Worm (Caenorhabditis elegans): ENCODE measurements around the gene hsp-16.2.
A peak's percentile ranks its signal among the peaks of the same experiment; 100 is the strongest.

The hsp-16.2 gene

ce11 chrV:1767427-1767826 lies 37.3 kb downstream of the hsp-16.2 start:
- no peak for TF ChIP-seq elt-1 (tag; optimal IDR thresholded peaks at IDR 0.05)
- TF ChIP-seq zag-1 (tag; optimal IDR thresholded peaks at IDR 0.05) = no peak
- no peak for TF ChIP-seq mdl-1 (tag; optimal IDR thresholded peaks at IDR 0.05)
- no peak for TF ChIP-seq peb-1 (tag; optimal IDR thresholded peaks at IDR 0.05)
- TF ChIP-seq nhr-237 (tag; optimal IDR thresholded peaks at IDR 0.05) = no peak
- TF ChIP-seq gmeb-1 (tag; optimal IDR thresholded peaks at IDR 0.05) = no peak
- no peak for TF ChIP-seq mbf-1 (tag; optimal IDR thresholded peaks at IDR 0.05)
- no peak for TF ChIP-seq nhr-23 (tag; optimal IDR thresholded peaks at IDR 0.05)
- no peak for TF ChIP-seq F13H6.1 (tag; optimal IDR thresholded peaks at IDR 0.05)
- no peak for TF ChIP-seq ama-1 (optimal IDR thresholded peaks at IDR 0.05)
- no peak for TF ChIP-seq mab-5 (tag; optimal IDR thresholded peaks at IDR 0.05)
- no peak for TF ChIP-seq lin-39 (tag; optimal IDR thresholded peaks at IDR 0.05)
- no peak for TF ChIP-seq sma-9 (GFP tag; optimal IDR thresholded peaks at IDR 0.05)
- no peak for TF ChIP-seq sma-9 (tag; optimal IDR thresholded peaks at IDR 0.05)
- no peak for TF ChIP-seq aly-2 (tag; optimal IDR thresholded peaks at IDR 0.05)

ce11 chrV:1760682-1761081 lies 44.1 kb downstream of the hsp-16.2 start, which contains the start of gene clec-205:
Gene clec-205 (plus strand): TSS chrV:1760893.
- no peak for TF ChIP-seq crh-2 (tag; optimal IDR thresholded peaks at IDR 0.05)
- peak; percentile 63 for TF ChIP-seq fos-1 (tag; optimal IDR thresholded peaks at IDR 0.05)

- TF ChIP-seq fos-1 (tag; optimal IDR thresholded peaks at IDR 0.05) = peak; percentile 28
- TF ChIP-seq F13H6.1 (tag; optimal IDR thresholded peaks at IDR 0.05) = no peak
Measured at ce11 chrV:1756856-1757255, 47.9 kb downstream of the hsp-16.2 start, which contains the start of gene clec-204. Gene clec-204 (plus strand): TSS chrV:1757156.

DNA sequence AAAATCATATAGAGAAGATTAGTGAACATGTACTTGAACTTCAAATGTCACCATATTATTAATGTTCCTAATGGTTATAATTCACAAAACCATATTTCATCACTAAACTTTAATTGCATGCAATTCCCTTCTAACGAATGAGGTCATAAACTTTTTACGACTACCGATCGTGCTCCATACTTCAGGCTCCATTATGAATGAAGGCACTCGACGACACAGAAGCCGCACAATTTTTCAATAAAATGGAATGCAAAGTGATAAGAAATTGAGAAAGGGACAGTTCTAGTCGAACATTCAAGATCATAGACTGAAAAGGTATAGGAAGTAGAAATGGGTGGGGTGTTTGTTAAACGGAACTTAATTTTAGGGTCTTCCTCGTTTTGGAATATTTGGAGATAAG lies 48.7 kb downstream of the hsp-16.2 start:
- TF ChIP-seq gmeb-1 (tag; optimal IDR thresholded peaks at IDR 0.05) = no peak
- no peak for TF ChIP-seq lin-13 (GFP tag; optimal IDR thresholded peaks at IDR 0.05)
- no peak for TF ChIP-seq ztf-11 (tag; optimal IDR thresholded peaks at IDR 0.05)
- TF ChIP-seq nhr-25 (tag; optimal IDR thresholded peaks at IDR 0.05) = no peak
- TF ChIP-seq R02D3.7 (tag; optimal IDR thresholded peaks at IDR 0.05) = no peak
- no peak for TF ChIP-seq ZK546.5 (tag; optimal IDR thresholded peaks at IDR 0.05)
- TF ChIP-seq alr-1 (tag; optimal IDR thresholded peaks at IDR 0.05) = no peak
- TF ChIP-seq zag-1 (tag; optimal IDR thresholded peaks at IDR 0.05) = no peak
- TF ChIP-seq nhr-10 (tag; optimal IDR thresholded peaks at IDR 0.05) = no peak
- no peak for TF ChIP-seq elt-1 (tag; optimal IDR thresholded peaks at IDR 0.05)
- no peak for TF ChIP-seq ceh-16 (tag; optimal IDR thresholded peaks at IDR 0.05)
- TF ChIP-seq snpc-4 (tag; optimal IDR thresholded peaks at IDR 0.05) = no peak
- no peak for TF ChIP-seq unc-55 (GFP tag; optimal IDR thresholded peaks at IDR 0.05)
- no peak for TF ChIP-seq lsy-2 (tag; optimal IDR thresholded peaks at IDR 0.05)
- TF ChIP-seq C34F6.9 (tag; optimal IDR thresholded peaks at IDR 0.05) = no peak

DNA sequence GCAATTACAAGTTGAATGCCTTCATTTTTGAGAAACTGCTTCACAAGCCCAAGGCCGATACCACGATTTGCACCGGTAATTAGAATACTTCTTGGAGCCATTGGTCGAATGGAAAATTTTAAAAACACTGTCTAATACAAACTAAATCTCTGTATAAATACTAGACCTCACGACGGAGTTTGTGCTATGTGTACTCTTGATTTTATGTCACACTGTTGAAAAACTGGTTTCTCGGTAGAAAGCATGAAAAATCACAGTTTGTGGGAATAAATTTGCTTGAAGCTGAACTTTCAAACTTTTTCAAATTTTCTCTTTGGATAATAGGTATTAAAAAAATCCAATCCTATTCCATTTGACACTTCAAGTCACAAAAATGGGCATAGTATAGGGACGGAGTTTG lies 49.2 kb downstream of the hsp-16.2 start, which contains the start of gene ZK697.14:
ZK697.14 (minus strand) TSS at position 101 of the 400 bp plus-strand sequence.
- TF ChIP-seq nhr-10 (tag; optimal IDR thresholded peaks at IDR 0.05) (no peak), ztf-4 (tag; optimal IDR thresholded peaks at IDR 0.05) (no peak), ztf-1 (GFP tag; conservative IDR thresholded peaks at IDR 0.05) (no peak), gmeb-1 (tag; optimal IDR thresholded peaks at IDR 0.05) (no peak), elt-3 (tag; optimal IDR thresholded peaks at IDR 0.05) (no peak), mbf-1 (tag; optimal IDR thresholded peaks at IDR 0.05) (no peak), R02D3.7 (tag; optimal IDR thresholded peaks at IDR 0.05) (no peak)

All from whole organism, L2 larva.